Worm (Caenorhabditis elegans) whole organism, L1 larva: Measurements from ENCODE around the gene CD4.11.

Source experiments
- C04F5.9 ChIP-seq: sonication (generic microtip); optimal IDR thresholded peaks from 2 replicates; lab custom pipeline; 2016; ENCODE audit warnings: missing genetic modification characterization, missing compliant biosample characterization
- C16A3.4 ChIP-seq: fragments of 150-350 bp; optimal IDR thresholded peaks from 2 replicates; lab custom pipeline; 2014; ENCODE audit warnings: missing biosample characterization, missing genetic modification characterization
- aha-1 ChIP-seq: fragments of 150-350 bp; optimal IDR thresholded peaks from 2 replicates; lab custom pipeline; 2014; ENCODE audit warnings: missing biosample characterization, missing genetic modification characterization
- alr-1 ChIP-seq: fragments of 200-800 bp; sonication (Bioruptor generic); optimal IDR thresholded peaks from 2 replicates; lab custom pipeline; 2018; ENCODE audit warnings: borderline replicate concordance, mild to moderate bottlenecking, missing genetic modification characterization, missing compliant biosample characterization
- aly-2 ChIP-seq: fragments of 150-350 bp; optimal IDR thresholded peaks from 2 replicates; lab custom pipeline; 2014; ENCODE audit warnings: missing biosample characterization, missing genetic modification characterization
- ceh-82 ChIP-seq, 3 experiments: fragments of 150-350 bp in 1 of 3; sonication (generic microtip) in 2 of 3; optimal IDR thresholded peaks; 2 replicates each; lab custom pipeline; 2014 to 2017; ENCODE audit warnings: missing biosample characterization in 3 of 3, missing genetic modification characterization in 3 of 3
- ces-1 ChIP-seq: fragments of 150-350 bp; optimal IDR thresholded peaks from 2 replicates; lab custom pipeline; 2014; ENCODE audit warnings: missing biosample characterization, missing genetic modification reagents, missing genetic modification characterization
- dsc-1 ChIP-seq: sonication (generic microtip); optimal IDR thresholded peaks from 2 replicates; lab custom pipeline; 2016; ENCODE audit warnings: mild to moderate bottlenecking, missing genetic modification characterization, missing compliant biosample characterization
- egl-13 ChIP-seq: sonication (generic microtip); optimal IDR thresholded peaks from 2 replicates; lab custom pipeline; 2016; ENCODE audit warnings: missing genotype, missing genetic modification reagents, missing genetic modification characterization, missing compliant biosample characterization
- elt-2 ChIP-seq: sonication (generic microtip); optimal IDR thresholded peaks from 2 replicates; lab custom pipeline; 2016; ENCODE audit warnings: missing genetic modification characterization, mild to moderate bottlenecking, inconsistent platforms, missing compliant biosample characterization, missing genetic modification reagents
- elt-3 ChIP-seq, 6 experiments: fragments of 150-350 bp in 1 of 6; sonication (generic microtip); optimal IDR thresholded peaks; 2 replicates each; lab custom pipeline; 2017 to 2018; ENCODE audit warnings: missing biosample characterization in 6 of 6, missing genetic modification characterization in 6 of 6, inconsistent platforms in 1 of 6
- fkh-10 ChIP-seq: sonication (generic microtip); optimal IDR thresholded peaks from 2 replicates; lab custom pipeline; 2017; ENCODE audit warnings: missing biosample characterization, missing genetic modification reagents, missing genetic modification characterization
- fkh-4 ChIP-seq: sonication (generic microtip); optimal IDR thresholded peaks from 2 replicates; lab custom pipeline; 2016; ENCODE audit warnings: missing compliant biosample characterization, missing genetic modification characterization, borderline replicate concordance
- fkh-8 ChIP-seq: sonication (generic microtip); optimal IDR thresholded peaks from 2 replicates; lab custom pipeline; 2016; ENCODE audit warnings: mild to moderate bottlenecking, missing genetic modification characterization, missing compliant biosample characterization
- grh-1 ChIP-seq: fragments of 200-800 bp; sonication (Bioruptor generic); IDR thresholded peaks from 2 replicates; pipeline ENCODE4 v1.3.6; 2022; ENCODE audit warnings: missing genetic modification reagents, missing genetic modification characterization, missing compliant biosample characterization
- hlh-17 ChIP-seq: fragments of 200-800 bp; sonication (Bioruptor generic); optimal IDR thresholded peaks from 2 replicates; lab custom pipeline; 2018; ENCODE audit warnings: missing genetic modification characterization, mild to moderate bottlenecking, missing compliant biosample characterization, moderate library complexity, borderline replicate concordance
- hlh-4 ChIP-seq: sonication (generic microtip); optimal IDR thresholded peaks from 2 replicates; lab custom pipeline; 2016; ENCODE audit warnings: mild to moderate bottlenecking, missing genetic modification characterization, missing compliant biosample characterization
- hpl-2 ChIP-seq: fragments of 150-350 bp; optimal IDR thresholded peaks from 2 replicates; lab custom pipeline; 2014; ENCODE audit warnings: missing biosample characterization, missing genetic modification reagents, missing genetic modification characterization
- irx-1 ChIP-seq: sonication (generic microtip); optimal IDR thresholded peaks from 2 replicates; lab custom pipeline; 2016; ENCODE audit warnings: missing genetic modification characterization, missing compliant biosample characterization
- jun-1 ChIP-seq: fragments of 150-350 bp; optimal IDR thresholded peaks from 2 replicates; lab custom pipeline; 2014; ENCODE audit warnings: missing biosample characterization, missing genetic modification reagents, missing genetic modification characterization
- lin-13 ChIP-seq: fragments of 150-350 bp; optimal IDR thresholded peaks from 2 replicates; lab custom pipeline; 2014; ENCODE audit warnings: missing biosample characterization, missing genetic modification reagents, missing genetic modification characterization
- lin-14 ChIP-seq: fragments of 200-800 bp; sonication (Bioruptor generic); optimal IDR thresholded peaks from 2 replicates; lab custom pipeline; 2018; ENCODE audit warnings: mild to moderate bottlenecking, missing genetic modification characterization, moderate library complexity, missing compliant biosample characterization
- lin-39 ChIP-seq: fragments of 150-350 bp; optimal IDR thresholded peaks from 2 replicates; lab custom pipeline; 2014; ENCODE audit warnings: missing biosample characterization, missing genetic modification reagents, missing genetic modification characterization
- lir-3 ChIP-seq: sonication (generic microtip); optimal IDR thresholded peaks from 2 replicates; lab custom pipeline; 2016; ENCODE audit warnings: mild to moderate bottlenecking, missing genetic modification characterization, moderate library complexity, missing compliant biosample characterization; ENCODE audit not compliant: poor library complexity
- mab-9 ChIP-seq: fragments of 200-800 bp; sonication (Bioruptor generic); IDR thresholded peaks from 2 replicates; pipeline ENCODE4 v1.3.6; 2022; ENCODE audit warnings: missing genetic modification reagents, missing genetic modification characterization, missing compliant biosample characterization
- mef-2 ChIP-seq: fragments of 150-350 bp; optimal IDR thresholded peaks from 2 replicates; lab custom pipeline; 2014; ENCODE audit warnings: missing biosample characterization, missing genetic modification characterization
- nhr-12 ChIP-seq: sonication (generic microtip); optimal IDR thresholded peaks from 2 replicates; lab custom pipeline; 2017; ENCODE audit warnings: missing biosample characterization, missing genetic modification characterization
- nhr-19 ChIP-seq: fragments of 200-800 bp; sonication (Bioruptor generic); conservative IDR thresholded peaks from 2 replicates; pipeline ENCODE4 v1.3.6; 2022; ENCODE audit warnings: missing genetic modification characterization, missing compliant biosample characterization
- nhr-20 ChIP-seq: sonication (generic microtip); optimal IDR thresholded peaks from 2 replicates; lab custom pipeline; 2016; ENCODE audit warnings: mild to moderate bottlenecking, missing genetic modification characterization, missing compliant biosample characterization
- nhr-28 ChIP-seq: fragments of 150-350 bp; optimal IDR thresholded peaks from 2 replicates; lab custom pipeline; 2014; ENCODE audit warnings: missing biosample characterization, missing genetic modification characterization
- nhr-71 ChIP-seq: sonication (generic microtip); optimal IDR thresholded peaks from 2 replicates; lab custom pipeline; 2016; ENCODE audit warnings: mild to moderate bottlenecking, missing genetic modification characterization, moderate library complexity, missing compliant biosample characterization
- nhr-77 ChIP-seq: fragments of 150-350 bp; optimal IDR thresholded peaks from 2 replicates; lab custom pipeline; 2014; ENCODE audit warnings: missing biosample characterization, missing genetic modification characterization
- nhr-84 ChIP-seq: sonication (generic microtip); optimal IDR thresholded peaks from 2 replicates; lab custom pipeline; 2017; ENCODE audit warnings: missing biosample characterization, missing genetic modification characterization
- nhr-85 ChIP-seq: sonication (generic microtip); peaks from one replicate; lab custom pipeline; 2016; ENCODE audit warnings: missing genetic modification characterization, inconsistent platforms, missing compliant biosample characterization
- nhr-90 ChIP-seq: sonication (generic microtip); optimal IDR thresholded peaks from 2 replicates; lab custom pipeline; 2016; ENCODE audit warnings: mild to moderate bottlenecking, missing genetic modification characterization, missing compliant biosample characterization; ENCODE audit not compliant: poor library complexity
- pqm-1 ChIP-seq: sonication (generic microtip); optimal IDR thresholded peaks from 3 replicates; lab custom pipeline; 2017; ENCODE audit warnings: missing biosample characterization, missing genetic modification characterization
- snpc-4 ChIP-seq: fragments of 150-350 bp; optimal IDR thresholded peaks from 2 replicates; lab custom pipeline; 2014; ENCODE audit warnings: missing biosample characterization, missing genetic modification characterization
- sox-4 ChIP-seq: sonication (generic microtip); optimal IDR thresholded peaks from 2 replicates; lab custom pipeline; 2016; ENCODE audit warnings: missing genetic modification characterization, missing compliant biosample characterization
- swsn-7 ChIP-seq: sonication (generic microtip); optimal IDR thresholded peaks from 2 replicates; lab custom pipeline; 2016; ENCODE audit warnings: missing genetic modification characterization, missing compliant biosample characterization
- tbx-2 ChIP-seq: sonication (generic microtip); optimal IDR thresholded peaks from 2 replicates; lab custom pipeline; 2016; ENCODE audit warnings: missing genetic modification characterization, missing compliant biosample characterization
- tlp-1 ChIP-seq: fragments of 150-350 bp; optimal IDR thresholded peaks from 2 replicates; lab custom pipeline; 2014; ENCODE audit warnings: missing biosample characterization, missing genetic modification characterization
- unc-130 ChIP-seq: fragments of 150-350 bp; optimal IDR thresholded peaks from 2 replicates; lab custom pipeline; 2017; ENCODE audit warnings: missing biosample characterization, missing genetic modification characterization, inconsistent platforms
- unc-30 ChIP-seq: sonication (generic microtip); optimal IDR thresholded peaks from 2 replicates; lab custom pipeline; 2017; ENCODE audit warnings: missing biosample characterization, missing genetic modification characterization
- unc-62 ChIP-seq: fragments of 150-350 bp; optimal IDR thresholded peaks from 2 replicates; lab custom pipeline; 2014; ENCODE audit warnings: missing biosample characterization, missing genetic modification reagents, missing genetic modification characterization
- vab-15 ChIP-seq: sonication (generic microtip); optimal IDR thresholded peaks from 2 replicates; lab custom pipeline; 2017; ENCODE audit warnings: missing genotype, mild to moderate bottlenecking, missing genetic modification characterization, missing compliant biosample characterization
- xbp-1 ChIP-seq: sonication (generic microtip); optimal IDR thresholded peaks from 2 replicates; lab custom pipeline; 2016; ENCODE audit warnings: missing genetic modification characterization, missing compliant biosample characterization
- zag-1 ChIP-seq: fragments of 150-350 bp; optimal IDR thresholded peaks from 2 replicates; lab custom pipeline; 2014; ENCODE audit warnings: missing biosample characterization, missing genetic modification characterization
- ztf-11 ChIP-seq, 2 experiments: sonication (generic microtip); optimal IDR thresholded peaks; 2 replicates each; lab custom pipeline; 2016 to 2017; ENCODE audit warnings: missing genetic modification characterization in 2 of 2, missing biosample characterization in 1 of 2, missing compliant biosample characterization in 1 of 2

CD4.11 gene

DNA sequence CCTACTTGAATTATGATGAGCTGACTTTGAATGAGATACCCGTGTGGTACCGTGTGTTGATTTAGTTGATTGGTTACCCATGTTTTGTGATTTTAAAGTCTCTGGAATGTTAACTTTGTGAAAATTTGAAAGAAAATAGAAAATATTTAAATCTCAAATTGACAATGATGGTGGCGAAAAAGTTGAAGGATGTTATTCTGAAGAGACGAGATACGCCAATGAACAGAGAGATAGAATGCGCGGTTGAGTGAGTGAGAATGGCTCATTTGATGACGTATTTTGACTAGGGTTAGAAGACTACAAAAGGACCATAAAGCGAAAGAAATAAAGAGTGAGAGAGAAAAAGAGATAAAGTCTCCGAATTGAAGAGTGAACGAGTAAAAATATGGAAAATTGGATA is 14.5 kb upstream of the CD4.11 start, which contains the start of gene glb-6:
Gene glb-6 (minus strand): TSS at position 101 of the 400 bp plus-strand sequence.
- TF ChIP-seq zag-1 (tag; lab: Kevin White, UChicago) (no peak), fkh-10 (GFP tag; lab: Kevin White, UChicago) (peak; percentile 16), unc-62 (GFP tag; lab: Kevin White, UChicago) (no peak), aly-2 (tag; lab: Kevin White, UChicago) (no peak), snpc-4 (tag; lab: Kevin White, UChicago) (no peak), lin-14 (GFP tag; lab: Kevin White, UChicago) (peak; percentile 39)

DNA sequence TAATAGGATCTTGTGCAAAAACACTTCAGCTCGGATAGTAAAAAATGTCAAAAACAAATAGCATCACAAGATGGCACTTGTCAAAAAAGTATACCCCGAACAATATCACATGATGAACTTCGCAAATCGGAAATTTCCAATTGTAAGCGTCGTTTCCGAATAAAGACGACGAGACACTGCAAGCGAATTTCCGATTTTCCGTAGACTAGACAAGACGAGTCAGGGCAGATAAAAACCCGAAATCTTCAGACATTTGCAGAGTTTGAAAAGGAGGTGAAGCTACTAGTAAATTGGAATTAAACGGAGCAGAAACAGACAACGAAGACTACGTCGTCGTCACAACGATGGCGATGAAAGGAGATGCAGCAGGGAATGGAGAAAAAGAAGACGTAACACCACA is 13.2 kb upstream of the CD4.11 start:
- TF ChIP-seq nhr-71 (tag; lab: Kevin White, UChicago) (peak; percentile 8), fkh-8 (peak; percentile 29), lin-14 (GFP tag; lab: Kevin White, UChicago) (peak; percentile 60), fkh-10 (GFP tag; lab: Kevin White, UChicago) (peak; percentile 90), mab-9 (GFP tag; lab: Robert Waterston, UW) (no peak), egl-13 (tag; lab: Kevin White, UChicago) (peak; percentile 19)

DNA sequence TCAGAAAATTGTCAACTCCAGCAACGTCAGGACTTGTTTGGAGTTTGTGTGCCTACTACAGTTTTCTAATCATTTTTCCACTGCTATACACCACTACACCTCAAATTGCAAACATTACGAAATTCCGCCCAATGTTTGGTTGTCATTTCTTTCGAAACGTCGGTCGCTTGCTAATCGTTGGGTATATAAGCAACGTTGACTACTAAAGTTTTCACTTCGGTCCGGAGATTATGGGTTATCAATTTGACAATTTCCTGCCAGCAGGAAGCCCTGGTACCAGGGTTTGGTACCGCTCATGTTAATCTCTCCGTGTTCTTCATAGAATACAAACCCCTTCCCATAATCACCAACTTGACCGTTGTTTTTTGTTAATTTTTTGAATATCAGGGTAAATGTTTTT is 8.9 kb upstream of the CD4.11 start:
- TF ChIP-seq pqm-1 (peak; percentile 63), tlp-1 (no peak), xbp-1 (tag; lab: Kevin White, UChicago) (peak; percentile 26), lin-13 (GFP tag; lab: Kevin White, UChicago) (no peak), grh-1 (no peak), lin-39 (tag; lab: Kevin White, UChicago) (no peak), elt-3 (tag; optimal IDR thresholded peaks at IDR 0.05; lab: Kevin White, UChicago) (no peak), hpl-2 (GFP tag; lab: Kevin White, UChicago) (peak; percentile 54), ces-1 (GFP tag; lab: Kevin White, UChicago) (no peak), mab-9 (GFP tag; lab: Robert Waterston, UW) (no peak), unc-130 (tag; lab: Kevin White, UChicago) (no peak), ztf-11 (tag; optimal IDR thresholded peaks at IDR 0.05; lab: Kevin White, UChicago) (no peak), dsc-1 (tag; lab: Kevin White, UChicago) (no peak), nhr-19 (no peak), fkh-10 (GFP tag; lab: Kevin White, UChicago) (no peak), snpc-4 (tag; lab: Kevin White, UChicago) (peak; percentile 97), nhr-90 (peak; percentile 55), unc-30 (tag; lab: Kevin White, UChicago) (no peak), C16A3.4 (tag; lab: Kevin White, UChicago) (no peak), swsn-7 (tag; lab: Kevin White, UChicago) (peak; percentile 7), alr-1 (tag; lab: Kevin White, UChicago) (no peak), aha-1 (tag; lab: Kevin White, UChicago) (no peak), sox-4 (tag; lab: Kevin White, UChicago) (no peak), nhr-85 (tag; lab: Kevin White, UChicago) (no peak), tbx-2 (peak; percentile 20), jun-1 (tag; lab: Kevin White, UChicago) (peak; percentile 41), elt-2 (tag; lab: Kevin White, UChicago) (peak; percentile 87), hlh-17 (GFP tag; lab: Kevin White, UChicago) (no peak), lir-3 (tag; lab: Kevin White, UChicago) (no peak), nhr-28 (tag; lab: Kevin White, UChicago) (no peak), nhr-12 (tag; lab: Kevin White, UChicago) (no peak), hlh-4 (no peak), nhr-84 (tag; lab: Kevin White, UChicago) (no peak), zag-1 (tag; lab: Kevin White, UChicago) (no peak), irx-1 (tag; lab: Kevin White, UChicago) (no peak), nhr-77 (tag; lab: Kevin White, UChicago) (peak; percentile 53), mef-2 (tag; lab: Kevin White, UChicago) (no peak), fkh-4 (tag; lab: Kevin White, UChicago) (no peak), nhr-20 (tag; lab: Kevin White, UChicago) (peak; percentile 53), vab-15 (tag; lab: Kevin White, UChicago) (no peak), ceh-82 (tag; optimal IDR thresholded peaks at IDR 0.05; lab: Kevin White, UChicago) (peak in 1 of 3 experiments; percentile 39), C04F5.9 (no peak)
